Worm (Caenorhabditis elegans) whole organism, mixed stage, embryonic: ENCODE measurements around the gene C09B9.7.
"Not testable (repeated sequence)": the region's sequence is repeated elsewhere in the genome, so short reads cannot be mapped to it uniquely, and the experiment has no call there.

ENCODE experiments used
- M03D4.4 ChIP-seq: sonication (generic microtip); optimal IDR thresholded peaks from 2 replicates; lab custom pipeline; 2017; ENCODE audit warnings: mild to moderate bottlenecking, missing genetic modification characterization, missing compliant biosample characterization
- blmp-1 ChIP-seq: fragments of 150-350 bp; optimal IDR thresholded peaks from 2 replicates; lab custom pipeline; 2014; ENCODE audit warnings: missing biosample characterization, missing genetic modification characterization
- elt-3 ChIP-seq: fragments of 150-350 bp; optimal IDR thresholded peaks from 2 replicates; lab custom pipeline; 2014; ENCODE audit warnings: missing biosample characterization, missing genetic modification characterization
- lin-13 ChIP-seq: fragments of 150-350 bp; optimal IDR thresholded peaks from 2 replicates; lab custom pipeline; 2014; ENCODE audit warnings: missing biosample characterization, missing genetic modification characterization
- lin-32 ChIP-seq: fragments of 200-800 bp; sonication (Bioruptor generic); optimal IDR thresholded peaks from 2 replicates; lab custom pipeline; 2018; ENCODE audit warnings: mild to moderate bottlenecking, missing genetic modification characterization, missing compliant biosample characterization
- mep-1 ChIP-seq: fragments of 150-350 bp; optimal IDR thresholded peaks from 2 replicates; lab custom pipeline; 2017; ENCODE audit warnings: missing biosample characterization, missing genetic modification reagents, missing genetic modification characterization, inconsistent platforms
- nhr-12 ChIP-seq: fragments of 150-350 bp; optimal IDR thresholded peaks from 2 replicates; lab custom pipeline; 2014; ENCODE audit warnings: missing biosample characterization, missing genetic modification characterization
- nhr-28 ChIP-seq: fragments of 150-350 bp; optimal IDR thresholded peaks from 2 replicates; lab custom pipeline; 2014; ENCODE audit warnings: missing biosample characterization, missing genetic modification characterization
- pha-4 ChIP-seq: fragments of 150-350 bp; optimal IDR thresholded peaks from 2 replicates; lab custom pipeline; 2018; ENCODE audit warnings: missing biosample characterization, missing genetic modification reagents, missing genetic modification characterization
- snpc-4 ChIP-seq: fragments of 150-350 bp; optimal IDR thresholded peaks from 2 replicates; lab custom pipeline; 2014; ENCODE audit warnings: missing biosample characterization, missing genetic modification characterization
- unc-120 ChIP-seq: sonication (generic microtip); optimal IDR thresholded peaks from 2 replicates; lab custom pipeline; 2017; ENCODE audit warnings: missing genetic modification characterization, missing compliant biosample characterization; ENCODE audit not compliant: poor library complexity, severe bottlenecking
- unc-62 ChIP-seq: fragments of 150-350 bp; optimal IDR thresholded peaks from 2 replicates; lab custom pipeline; 2014; ENCODE audit warnings: missing biosample characterization, missing genetic modification reagents, missing genetic modification characterization

- not testable (repeated sequence) for TF ChIP-seq pha-4; elt-3 (tag; lab: Kevin White, UChicago); mep-1; unc-120; snpc-4; nhr-12 (tag; lab: Kevin White, UChicago); nhr-28 (tag; lab: Kevin White, UChicago); lin-32; M03D4.4 (tag; lab: Kevin White, UChicago); blmp-1 (tag; lab: Kevin White, UChicago); unc-62 (GFP tag; lab: Kevin White, UChicago); lin-13 (tag; lab: Kevin White, UChicago)
These were observed 29.1 kb upstream of the C09B9.7 start for ce11 chrIV:5089795-5090528.
